Fruit fly (Drosophila melanogaster) Kc167 (cell line): Measurements from ENCODE around the gene Hel25E.

Experiments
- Myc ChIP-seq: fragments of >200 bp; optimal IDR thresholded peaks from 2 replicates; lab custom pipeline; 2017; ENCODE audit warnings: missing external identifiers
- Sin3A ChIP-seq: fragments of >200 bp; optimal IDR thresholded peaks from 2 replicates; lab custom pipeline; 2018; ENCODE audit warnings: missing external identifiers
- h ChIP-seq: fragments of >200 bp; optimal IDR thresholded peaks from 3 replicates; lab custom pipeline; 2018; ENCODE audit warnings: missing external identifiers
- insv ChIP-seq: fragments of >200 bp; optimal IDR thresholded peaks from 3 replicates; lab custom pipeline; 2018; ENCODE audit warnings: missing external identifiers
- psq ChIP-seq: fragments of >200 bp; optimal IDR thresholded peaks from 2 replicates; lab custom pipeline; 2017; ENCODE audit warnings: missing external identifiers
- ttk ChIP-seq: sonication (Bioruptor generic); optimal IDR thresholded peaks from 2 replicates; lab custom pipeline; 2017; ENCODE audit warnings: missing external identifiers

The Hel25E gene

dm6 chr2L:5546518-5547287 lies 4.6 kb upstream of the Hel25E start, which contains the start of gene Oscillin:
Oscillin (plus strand) TSS chr2L:5547086.
- TF ChIP-seq h (lab: Kevin White, UChicago) (no peak), Sin3A (lab: Kevin White, UChicago) (no peak), insv (no peak), psq (lab: Kevin White, UChicago) (no peak)

dm6 chr2L:5546207-5546517 lies 4.0 kb upstream of the Hel25E start:
- TF ChIP-seq Sin3A (lab: Kevin White, UChicago): no peak
- no peak for TF ChIP-seq ttk
- no peak for TF ChIP-seq psq (lab: Kevin White, UChicago)
- no peak for TF ChIP-seq Myc (lab: Kevin White, UChicago)
- no peak for TF ChIP-seq h (lab: Kevin White, UChicago)
- no peak for TF ChIP-seq insv

- TF ChIP-seq ttk (no peak), Myc (lab: Kevin White, UChicago) (no peak), psq (lab: Kevin White, UChicago) (no peak), h (lab: Kevin White, UChicago) (no peak), insv (no peak), Sin3A (lab: Kevin White, UChicago) (no peak)
Measured at dm6 chr2L:5542944-5543515, 916 bp upstream of the Hel25E start.

- no peak for TF ChIP-seq Myc (lab: Kevin White, UChicago)
- no peak for TF ChIP-seq h (lab: Kevin White, UChicago)
- no peak for TF ChIP-seq Sin3A (lab: Kevin White, UChicago)
- TF ChIP-seq insv: no peak
- TF ChIP-seq ttk: no peak
- no peak for TF ChIP-seq psq (lab: Kevin White, UChicago)
Measured at dm6 chr2L:5539034-5539433, 3.1 kb downstream of the Hel25E start, which contains the start of gene CG14015. CG14015 (minus strand) TSS chr2L:5539196.

- TF ChIP-seq ttk: no peak
- no peak for TF ChIP-seq insv
- TF ChIP-seq Myc (lab: Kevin White, UChicago): no peak
- no peak for TF ChIP-seq h (lab: Kevin White, UChicago)
- TF ChIP-seq Sin3A (lab: Kevin White, UChicago): no peak
- TF ChIP-seq psq (lab: Kevin White, UChicago): no peak
Measured at dm6 chr2L:5537063-5537462, 5.1 kb downstream of the Hel25E start.

- TF ChIP-seq Sin3A (lab: Kevin White, UChicago) (no peak), h (lab: Kevin White, UChicago) (no peak), psq (lab: Kevin White, UChicago) (no peak), Myc (lab: Kevin White, UChicago) (no peak), insv (no peak)
Measured at dm6 chr2L:5536658-5537057, 5.5 kb downstream of the Hel25E start, which contains the start of gene tomb. tomb (minus strand) TSS chr2L:5536758.

- TF ChIP-seq Sin3A (lab: Kevin White, UChicago): no peak
- TF ChIP-seq h (lab: Kevin White, UChicago): no peak
- TF ChIP-seq insv: no peak
- TF ChIP-seq Myc (lab: Kevin White, UChicago): no peak
- TF ChIP-seq ttk: no peak
- TF ChIP-seq psq (lab: Kevin White, UChicago): no peak
Measured at dm6 chr2L:5532061-5532460, 10.1 kb downstream of the Hel25E start, which contains the start of gene Coq6. Coq6 (minus strand) TSS chr2L:5532223.

dm6 chr2L:5527861-5528260 lies 14.3 kb downstream of the Hel25E start, which contains the start of gene CG31915:
CG31915 (plus strand) TSS chr2L:5528123.
- no peak for TF ChIP-seq Sin3A (lab: Kevin White, UChicago)
- no peak for TF ChIP-seq psq (lab: Kevin White, UChicago)
- no peak for TF ChIP-seq insv
- TF ChIP-seq h (lab: Kevin White, UChicago): no peak
- no peak for TF ChIP-seq Myc (lab: Kevin White, UChicago)
- no peak for TF ChIP-seq ttk

- TF ChIP-seq h (lab: Kevin White, UChicago): no peak
- TF ChIP-seq Sin3A (lab: Kevin White, UChicago): no peak
- no peak for TF ChIP-seq insv
- TF ChIP-seq Myc (lab: Kevin White, UChicago): no peak
- TF ChIP-seq psq (lab: Kevin White, UChicago): no peak
- no peak for TF ChIP-seq ttk
Measured at dm6 chr2L:5526738-5527137, 15.4 kb downstream of the Hel25E start, which contains the start of gene Cox11. Cox11 (plus strand) TSS chr2L:5526957.

dm6 chr2L:5525723-5526122 lies 16.4 kb downstream of the Hel25E start, which contains the start of gene Cap-D3:
Cap-D3 (plus strand) TSS chr2L:5525905.
- TF ChIP-seq psq (lab: Kevin White, UChicago) (no peak), Myc (lab: Kevin White, UChicago) (no peak), Sin3A (lab: Kevin White, UChicago) (no peak), h (lab: Kevin White, UChicago) (no peak), insv (no peak), ttk (no peak)

- TF ChIP-seq insv: no peak
- TF ChIP-seq ttk: no peak
- TF ChIP-seq Myc (lab: Kevin White, UChicago): no peak
- TF ChIP-seq Sin3A (lab: Kevin White, UChicago): no peak
- TF ChIP-seq h (lab: Kevin White, UChicago): no peak
- no peak for TF ChIP-seq psq (lab: Kevin White, UChicago)
Measured at dm6 chr2L:5523848-5524473, 18.2 kb downstream of the Hel25E start, which contains the start of the genes Vps52 and Elp4. Vps52 (minus strand) TSS chr2L:5523898. Elp4 (plus strand) TSS chr2L:5524139.
